Worm (Caenorhabditis elegans): ENCODE measurements around the gene F13H8.6.

The F13H8.6 gene

DNA sequence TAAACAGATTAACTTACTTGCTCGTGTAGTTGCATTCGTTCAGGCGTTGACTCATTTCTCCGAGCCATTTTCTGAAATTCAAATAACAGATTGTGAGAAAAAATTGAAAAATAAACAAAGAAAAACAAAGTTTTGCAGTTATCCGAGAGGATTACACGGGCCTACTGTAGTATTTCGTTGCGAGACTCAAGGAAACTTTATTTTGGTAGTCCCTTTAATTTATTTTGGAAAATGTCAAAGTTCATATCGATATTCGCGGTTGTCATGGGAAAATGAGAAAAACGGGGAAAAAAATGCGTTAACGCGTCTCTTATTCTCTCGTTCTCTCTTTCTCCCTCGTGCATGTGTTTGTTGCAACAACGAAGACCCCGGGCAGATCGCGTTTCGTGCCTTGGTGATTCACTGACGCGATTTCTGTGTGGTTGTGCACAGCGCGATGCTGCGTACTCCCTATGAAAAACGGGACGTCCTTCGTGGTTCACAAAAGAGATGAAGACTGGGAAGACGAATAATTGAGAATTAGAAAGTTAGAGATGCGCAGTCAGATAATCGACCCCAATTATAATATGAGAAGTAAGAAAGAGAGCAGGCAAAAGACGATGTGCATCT lies 44.6 kb upstream of the F13H8.6 start, which contains the start of gene set-4:
Gene set-4, minus strand, starts transcription at position 120 of the 609 bp plus-strand sequence.
- TF ChIP-seq C04F5.9 (tag; optimal IDR thresholded peaks at IDR 0.05) (peak; percentile 82), unc-62 (GFP tag; optimal IDR thresholded peaks at IDR 0.05) (peak; percentile 25), nhr-47 (tag; optimal IDR thresholded peaks at IDR 0.05) (peak; percentile 96), unc-98 (GFP tag; IDR thresholded peaks at IDR 0.05) (no peak), nhr-237 (tag; optimal IDR thresholded peaks at IDR 0.05) (peak; percentile 60), egl-13 (tag; optimal IDR thresholded peaks at IDR 0.05) (peak; percentile 92), zag-1 (tag; optimal IDR thresholded peaks at IDR 0.05) (no peak), elt-3 (tag; optimal IDR thresholded peaks at IDR 0.05) (peak in 2 of 6 experiments; percentile 69 to 70), nhr-90 (tag; optimal IDR thresholded peaks at IDR 0.05; ENCODE audit: poor library complexity) (peak; percentile 93), lin-15B (tag; optimal IDR thresholded peaks at IDR 0.05) (peak; percentile 76), nhr-11 (tag; optimal IDR thresholded peaks at IDR 0.05) (peak; percentile 71), ces-1 (GFP tag; optimal IDR thresholded peaks at IDR 0.05) (no peak), tbx-2 (tag; optimal IDR thresholded peaks at IDR 0.05) (peak; percentile 95), pax-3 (tag; optimal IDR thresholded peaks at IDR 0.05) (peak; percentile 80), sptf-1 (tag; optimal IDR thresholded peaks at IDR 0.05) (no peak), nhr-20 (tag; optimal IDR thresholded peaks at IDR 0.05) (peak; percentile 97), swsn-7 (tag; optimal IDR thresholded peaks at IDR 0.05) (peak; percentile 96), pqm-1 (tag; optimal IDR thresholded peaks at IDR 0.05) (no peak), mep-1 (tag; optimal IDR thresholded peaks at IDR 0.05) (peak; percentile 97), nhr-76 (tag; optimal IDR thresholded peaks at IDR 0.05) (no peak), unc-86 (tag; optimal IDR thresholded peaks at IDR 0.05) (peak; percentile 96), elt-2 (tag; optimal IDR thresholded peaks at IDR 0.05) (peak; percentile 83), lin-13 (GFP tag; optimal IDR thresholded peaks at IDR 0.05) (peak; percentile 89), hlh-17 (GFP tag; optimal IDR thresholded peaks at IDR 0.05; ENCODE audit: borderline replicate concordance) (no peak), grh-1 (GFP tag; IDR thresholded peaks at IDR 0.05) (peak; percentile 84), hlh-4 (tag; optimal IDR thresholded peaks at IDR 0.05) (no peak), zip-4 (GFP tag; optimal IDR thresholded peaks at IDR 0.05) (peak; percentile 70), lin-35 (GFP tag; optimal IDR thresholded peaks at IDR 0.05) (peak; percentile 91 to 94), lin-39 (tag; optimal IDR thresholded peaks at IDR 0.05) (peak; percentile 74), lsy-2 (tag; optimal IDR thresholded peaks at IDR 0.05) (peak; percentile 94 to 95), fkh-8 (tag; optimal IDR thresholded peaks at IDR 0.05) (peak; percentile 93), mef-2 (tag; optimal IDR thresholded peaks at IDR 0.05) (peak; percentile 71), hpl-2 (GFP tag; optimal IDR thresholded peaks at IDR 0.05) (peak; percentile 87), aly-2 (tag; optimal IDR thresholded peaks at IDR 0.05) (peak; percentile 65), lir-3 (tag; optimal IDR thresholded peaks at IDR 0.05; ENCODE audit: poor library complexity) (peak; percentile 71), isw-1 (GFP tag; IDR thresholded peaks at IDR 0.05) (peak; percentile 89), unc-30 (tag; optimal IDR thresholded peaks at IDR 0.05) (no peak), fkh-10 (GFP tag; optimal IDR thresholded peaks at IDR 0.05) (peak; percentile 91), nhr-71 (tag; optimal IDR thresholded peaks at IDR 0.05) (peak; percentile 97), mdl-1 (tag; optimal IDR thresholded peaks at IDR 0.05) (peak; percentile 40 to 93), nhr-84 (tag; optimal IDR thresholded peaks at IDR 0.05) (no peak), ceh-82 (tag; optimal IDR thresholded peaks at IDR 0.05) (peak; percentile 85 to 96 (median 92)), nhr-28 (tag; optimal IDR thresholded peaks at IDR 0.05) (no peak), C16A3.4 (tag; optimal IDR thresholded peaks at IDR 0.05) (peak; percentile 95), egl-27 (tag; optimal IDR thresholded peaks at IDR 0.05) (peak; percentile 46 to 64), unc-130 (tag; optimal IDR thresholded peaks at IDR 0.05) (peak; percentile 90), rnt-1 (tag; optimal IDR thresholded peaks at IDR 0.05) (peak; percentile 96), fkh-4 (tag; optimal IDR thresholded peaks at IDR 0.05; ENCODE audit: borderline replicate concordance) (peak; percentile 33), fos-1 (tag; optimal IDR thresholded peaks at IDR 0.05) (peak; percentile 95), F16B12.6 (tag; optimal IDR thresholded peaks at IDR 0.05) (peak; percentile 73), nhr-77 (tag; optimal IDR thresholded peaks at IDR 0.05) (peak; percentile 92), nhr-12 (tag; optimal IDR thresholded peaks at IDR 0.05) (no peak)
